Fruit fly (Drosophila melanogaster): ENCODE measurements around the gene Mon1.

- TF ChIP-seq CG7101 (tag; optimal IDR thresholded peaks at IDR 0.05) (no peak), kay (GFP tag; ENCODE audit: borderline replicate concordance) (no peak), Clk (GFP tag; optimal IDR thresholded peaks at IDR 0.05) (no peak), toe (GFP tag; optimal IDR thresholded peaks at IDR 0.05) (no peak), tj (GFP tag; optimal IDR thresholded peaks at IDR 0.05) (no peak), CG5204 (GFP tag; optimal IDR thresholded peaks at IDR 0.05) (no peak), ovo (GFP tag; optimal IDR thresholded peaks at IDR 0.05) (no peak), CG33017 (tag; optimal IDR thresholded peaks at IDR 0.05) (no peak)
Observed at dm6 chr2L:4899599-4900559, 49.4 kb downstream of the Mon1 start.

All from whole organism, adult.